Fruit fly (Drosophila melanogaster): Measurements from ENCODE around the gene CG9044.

dm6 chr2L:5979957-5980861, 31.0 kb downstream of the CG9044 start:
- TF ChIP-seq EcR (GFP tag; optimal IDR thresholded peaks at IDR 0.05) (peak in 1 of 2 experiments; percentile 15), CG8478 (optimal IDR thresholded peaks at IDR 0.05) (peak; percentile 77), usp (GFP tag; optimal IDR thresholded peaks at IDR 0.05) (no peak), psq (optimal IDR thresholded peaks at IDR 0.05) (no peak), pan (optimal IDR thresholded peaks at IDR 0.05) (no peak)
